Worm (Caenorhabditis elegans): ENCODE data around the gene dop-6.

dop-6 gene

ce11 chrX:4297452-4297851 lies 23.2 kb upstream of the dop-6 start, which contains the start of gene paf-2:
paf-2 (minus strand) TSS chrX:4297741.
- TF ChIP-seq odd-2 (tag; optimal IDR thresholded peaks at IDR 0.05) (no peak), unc-42 (tag; optimal IDR thresholded peaks at IDR 0.05) (no peak), Y22D7AL.16 (tag; optimal IDR thresholded peaks at IDR 0.05) (no peak), lin-11 (tag; optimal IDR thresholded peaks at IDR 0.05) (no peak), nhr-11 (tag; optimal IDR thresholded peaks at IDR 0.05) (no peak), sox-2 (GFP tag; IDR thresholded peaks at IDR 0.05) (no peak), zip-5 (tag; optimal IDR thresholded peaks at IDR 0.05) (no peak), sox-4 (tag; optimal IDR thresholded peaks at IDR 0.05) (no peak), ceh-22 (tag; optimal IDR thresholded peaks at IDR 0.05) (no peak), lim-6 (tag; optimal IDR thresholded peaks at IDR 0.05) (no peak), C38D4.7 (GFP tag; optimal IDR thresholded peaks at IDR 0.05) (no peak), ama-1 (optimal IDR thresholded peaks at IDR 0.05) (no peak), nhr-232 (tag; optimal IDR thresholded peaks at IDR 0.05) (no peak), eyg-1 (tag; optimal IDR thresholded peaks at IDR 0.05) (no peak), ahr-1 (tag; optimal IDR thresholded peaks at IDR 0.05) (no peak), pag-3 (tag; optimal IDR thresholded peaks at IDR 0.05; ENCODE audit: borderline replicate concordance) (no peak)

- no peak for TF ChIP-seq K09A11.1 (tag; optimal IDR thresholded peaks at IDR 0.05; ENCODE audit: insufficient read depth)
Measured at ce11 chrX:4303200-4303599, 17.5 kb upstream of the dop-6 start.

ce11 chrX:4306861-4307260 lies 13.8 kb upstream of the dop-6 start, which contains the start of gene pqn-15:
pqn-15 (minus strand) TSS chrX:4306961.
- no peak for TF ChIP-seq pax-1 (tag; optimal IDR thresholded peaks at IDR 0.05)
- no peak for TF ChIP-seq ttx-3 (tag; optimal IDR thresholded peaks at IDR 0.05)
- no peak for TF ChIP-seq tbx-7 (tag; optimal IDR thresholded peaks at IDR 0.05)
- TF ChIP-seq nhr-11 (tag; optimal IDR thresholded peaks at IDR 0.05): no peak
- TF ChIP-seq F13H6.1 (tag; optimal IDR thresholded peaks at IDR 0.05): no peak
- TF ChIP-seq hlh-30 (tag; optimal IDR thresholded peaks at IDR 0.05; ENCODE audit: insufficient read depth): no peak
- no peak for TF ChIP-seq pros-1 (tag; optimal IDR thresholded peaks at IDR 0.05)
- no peak for TF ChIP-seq ceh-31 (tag; optimal IDR thresholded peaks at IDR 0.05)
- TF ChIP-seq fax-1 (tag; optimal IDR thresholded peaks at IDR 0.05): no peak

ce11 chrX:4307559-4308005 lies 13.1 kb upstream of the dop-6 start:
- peak; percentile 47 for TF ChIP-seq sdc-2 (tag; optimal IDR thresholded peaks at IDR 0.05)
- TF ChIP-seq ceh-45 (GFP tag; IDR thresholded peaks at IDR 0.05): no peak
- no peak for TF ChIP-seq lin-11 (tag; optimal IDR thresholded peaks at IDR 0.05)
- peak; percentile 13 for TF ChIP-seq nfya-1 (tag; optimal IDR thresholded peaks at IDR 0.05)
- no peak for TF ChIP-seq ceh-6 (GFP tag; optimal IDR thresholded peaks at IDR 0.05)
- TF ChIP-seq K09A11.1 (tag; optimal IDR thresholded peaks at IDR 0.05; ENCODE audit: insufficient read depth): no peak
- TF ChIP-seq unc-55 (GFP tag; optimal IDR thresholded peaks at IDR 0.05): peak; percentile 84
- no peak for TF ChIP-seq gmeb-2 (tag; optimal IDR thresholded peaks at IDR 0.05)
- no peak for TF ChIP-seq nhr-232 (tag; optimal IDR thresholded peaks at IDR 0.05)
- TF ChIP-seq Y22D7AL.16 (tag; optimal IDR thresholded peaks at IDR 0.05): no peak
- no peak for TF ChIP-seq hlh-8 (tag; optimal IDR thresholded peaks at IDR 0.05)
- no peak for TF ChIP-seq pqm-1 (tag; optimal IDR thresholded peaks at IDR 0.05)
- no peak for TF ChIP-seq fax-1 (tag; optimal IDR thresholded peaks at IDR 0.05)
- no peak for TF ChIP-seq rnt-1 (tag; optimal IDR thresholded peaks at IDR 0.05)
- no peak for TF ChIP-seq T23F11.4 (GFP tag; optimal IDR thresholded peaks at IDR 0.05)
- TF ChIP-seq hlh-13 (GFP tag; optimal IDR thresholded peaks at IDR 0.05): no peak
- no peak for TF ChIP-seq pag-3 (tag; optimal IDR thresholded peaks at IDR 0.05; ENCODE audit: borderline replicate concordance)
- no peak for TF ChIP-seq pha-2 (tag; optimal IDR thresholded peaks at IDR 0.05)
- TF ChIP-seq unc-3 (GFP tag; conservative IDR thresholded peaks at IDR 0.05): 0 out of 2 replicates have a peak, but pooled peaks have one; percentile 27
- no peak for TF ChIP-seq unc-3 (tag; optimal IDR thresholded peaks at IDR 0.05)
- no peak for TF ChIP-seq ceh-30 (tag; optimal IDR thresholded peaks at IDR 0.05)
- TF ChIP-seq ceh-48 (tag; optimal IDR thresholded peaks at IDR 0.05): peak; percentile 64
- TF ChIP-seq elt-4 (tag; optimal IDR thresholded peaks at IDR 0.05): no peak
- TF ChIP-seq ref-2 (tag; optimal IDR thresholded peaks at IDR 0.05): peak; percentile 32
- no peak for TF ChIP-seq mec-3 (tag; optimal IDR thresholded peaks at IDR 0.05; ENCODE audit: borderline replicate concordance)
- TF ChIP-seq odd-2 (tag; optimal IDR thresholded peaks at IDR 0.05): no peak
- no peak for TF ChIP-seq npax-4 (tag; optimal IDR thresholded peaks at IDR 0.05)
- no peak for TF ChIP-seq ceh-9 (tag; optimal IDR thresholded peaks at IDR 0.05)
- no peak for TF ChIP-seq sox-4 (tag; optimal IDR thresholded peaks at IDR 0.05)
- TF ChIP-seq ceh-24 (tag; optimal IDR thresholded peaks at IDR 0.05): no peak
- TF ChIP-seq ttx-3 (tag; optimal IDR thresholded peaks at IDR 0.05): peak; percentile 24

All from whole organism, late embryonic.